Fruit fly (Drosophila melanogaster): Measurements from ENCODE around the gene Gbs-76A.
A peak's percentile ranks its signal among the peaks of the same experiment; 100 is the strongest.

The Gbs-76A gene

dm6 chr3L:19275491-19275890 lies 17.1 kb downstream of the Gbs-76A start, which contains the start of gene CG14086:
Gene CG14086 (plus strand): TSS chr3L:19275791.
- TF ChIP-seq pad (GFP tag; optimal IDR thresholded peaks at IDR 0.05), result no peak
- no peak for TF ChIP-seq CG7045 (GFP tag; optimal IDR thresholded peaks at IDR 0.05)
- TF ChIP-seq CG11617 (GFP tag; optimal IDR thresholded peaks at IDR 0.05), result no peak
- TF ChIP-seq Crg-1 (GFP tag; optimal IDR thresholded peaks at IDR 0.05), result no peak
- TF ChIP-seq cic (GFP tag; optimal IDR thresholded peaks at IDR 0.05), result no peak
- TF ChIP-seq kay (GFP tag; ENCODE audit: borderline replicate concordance), result no peak
- TF ChIP-seq toe (GFP tag; optimal IDR thresholded peaks at IDR 0.05), result no peak
- TF ChIP-seq Clk (GFP tag; optimal IDR thresholded peaks at IDR 0.05), result no peak
- TF ChIP-seq CG1620 (GFP tag; optimal IDR thresholded peaks at IDR 0.05), result no peak
- TF ChIP-seq CG33017 (tag; optimal IDR thresholded peaks at IDR 0.05), result no peak
- TF ChIP-seq bab1 (GFP tag; optimal IDR thresholded peaks at IDR 0.05), result no peak
- TF ChIP-seq ovo (GFP tag; optimal IDR thresholded peaks at IDR 0.05), result no peak
- TF ChIP-seq CG12768 (GFP tag; optimal IDR thresholded peaks at IDR 0.05), result no peak
- TF ChIP-seq Mnt (GFP tag; optimal IDR thresholded peaks at IDR 0.05), result no peak

- TF ChIP-seq CG7045 (GFP tag; optimal IDR thresholded peaks at IDR 0.05) (no peak), CG14711 (tag; optimal IDR thresholded peaks at IDR 0.05) (no peak), Hr96 (GFP tag; optimal IDR thresholded peaks at IDR 0.05) (no peak), Crg-1 (GFP tag; optimal IDR thresholded peaks at IDR 0.05) (no peak), tj (GFP tag; optimal IDR thresholded peaks at IDR 0.05) (no peak), CG11617 (GFP tag; optimal IDR thresholded peaks at IDR 0.05) (no peak)
Measured at dm6 chr3L:19270542-19270941, 22.0 kb downstream of the Gbs-76A start, which contains the start of gene CG14088. Gene CG14088 (minus strand): TSS chr3L:19270642.

dm6 chr3L:19268720-19269401 lies 23.7 kb downstream of the Gbs-76A start, which contains the start of the genes Aldh7A1 and CG14085:
Gene Aldh7A1 (minus strand): TSS chr3L:19268913.
Gene CG14085 (plus strand): TSS chr3L:19269351.
- TF ChIP-seq cnc (optimal IDR thresholded peaks at IDR 0.05) (no peak), CG1620 (GFP tag; optimal IDR thresholded peaks at IDR 0.05) (no peak), Mnt (GFP tag; optimal IDR thresholded peaks at IDR 0.05) (peak; percentile 49), CG5204 (GFP tag; optimal IDR thresholded peaks at IDR 0.05) (peak; percentile 27), Crg-1 (GFP tag; optimal IDR thresholded peaks at IDR 0.05) (peak; percentile 11), CG12768 (GFP tag; optimal IDR thresholded peaks at IDR 0.05) (peak; percentile 69), Clk (GFP tag; optimal IDR thresholded peaks at IDR 0.05) (no peak), CG14711 (tag; optimal IDR thresholded peaks at IDR 0.05) (peak; percentile 10), ovo (GFP tag; optimal IDR thresholded peaks at IDR 0.05) (no peak), CG7045 (GFP tag; optimal IDR thresholded peaks at IDR 0.05) (no peak), kay (GFP tag; ENCODE audit: borderline replicate concordance) (no peak), CG33017 (tag; optimal IDR thresholded peaks at IDR 0.05) (no peak), cic (GFP tag; optimal IDR thresholded peaks at IDR 0.05) (peak; percentile 55), CG7101 (tag; optimal IDR thresholded peaks at IDR 0.05) (peak; percentile 2), bab1 (GFP tag; optimal IDR thresholded peaks at IDR 0.05) (no peak), toe (GFP tag; optimal IDR thresholded peaks at IDR 0.05) (no peak), Hr96 (GFP tag; optimal IDR thresholded peaks at IDR 0.05) (peak; percentile 24), CG11617 (GFP tag; optimal IDR thresholded peaks at IDR 0.05) (no peak), pad (GFP tag; optimal IDR thresholded peaks at IDR 0.05) (peak; percentile 8), tj (GFP tag; optimal IDR thresholded peaks at IDR 0.05) (peak; percentile 48)

dm6 chr3L:19265761-19266160 lies 26.8 kb downstream of the Gbs-76A start, which contains the start of gene CG45081:
Gene CG45081 (plus strand): TSS chr3L:19266061.
- TF ChIP-seq cic (GFP tag; optimal IDR thresholded peaks at IDR 0.05), result peak; percentile 5
- TF ChIP-seq toe (GFP tag; optimal IDR thresholded peaks at IDR 0.05), result no peak
- TF ChIP-seq Hr96 (GFP tag; optimal IDR thresholded peaks at IDR 0.05), result no peak

dm6 chr3L:19264141-19264487 lies 28.5 kb downstream of the Gbs-76A start, which contains the start of gene Max:
Gene Max (minus strand): TSS chr3L:19264184.
- TF ChIP-seq CG14711 (tag; optimal IDR thresholded peaks at IDR 0.05), result peak; percentile 77
- no peak for TF ChIP-seq Clk (GFP tag; optimal IDR thresholded peaks at IDR 0.05)
- peak; percentile 71 for TF ChIP-seq kay (GFP tag; ENCODE audit: borderline replicate concordance)
- no peak for TF ChIP-seq cnc (optimal IDR thresholded peaks at IDR 0.05)
- peak; percentile 77 for TF ChIP-seq CG33017 (tag; optimal IDR thresholded peaks at IDR 0.05)
- TF ChIP-seq CG11617 (GFP tag; optimal IDR thresholded peaks at IDR 0.05), result peak; percentile 77
- TF ChIP-seq Mnt (GFP tag; optimal IDR thresholded peaks at IDR 0.05), result peak; percentile 36
- peak; percentile 46 for TF ChIP-seq tj (GFP tag; optimal IDR thresholded peaks at IDR 0.05)
- peak; percentile 32 for TF ChIP-seq CG1620 (GFP tag; optimal IDR thresholded peaks at IDR 0.05)
- TF ChIP-seq CG5204 (GFP tag; optimal IDR thresholded peaks at IDR 0.05), result no peak
- TF ChIP-seq pad (GFP tag; optimal IDR thresholded peaks at IDR 0.05), result peak; percentile 43
- no peak for TF ChIP-seq ovo (GFP tag; optimal IDR thresholded peaks at IDR 0.05)
- no peak for TF ChIP-seq Hr96 (GFP tag; optimal IDR thresholded peaks at IDR 0.05)
- peak; percentile 8 for TF ChIP-seq Crg-1 (GFP tag; optimal IDR thresholded peaks at IDR 0.05)
- TF ChIP-seq toe (GFP tag; optimal IDR thresholded peaks at IDR 0.05), result no peak
- TF ChIP-seq CG7045 (GFP tag; optimal IDR thresholded peaks at IDR 0.05), result peak; percentile 62
- TF ChIP-seq CG7101 (tag; optimal IDR thresholded peaks at IDR 0.05), result peak; percentile 74
- peak; percentile 73 for TF ChIP-seq CG12768 (GFP tag; optimal IDR thresholded peaks at IDR 0.05)
- peak; percentile 21 for TF ChIP-seq cic (GFP tag; optimal IDR thresholded peaks at IDR 0.05)
- TF ChIP-seq bab1 (GFP tag; optimal IDR thresholded peaks at IDR 0.05), result peak; percentile 77

- TF ChIP-seq Clk (GFP tag; optimal IDR thresholded peaks at IDR 0.05), result no peak
- no peak for TF ChIP-seq toe (GFP tag; optimal IDR thresholded peaks at IDR 0.05)
- no peak for TF ChIP-seq CG5204 (GFP tag; optimal IDR thresholded peaks at IDR 0.05)
- peak; percentile 1 for TF ChIP-seq CG7045 (GFP tag; optimal IDR thresholded peaks at IDR 0.05)
- no peak for TF ChIP-seq kay (GFP tag; ENCODE audit: borderline replicate concordance)
- no peak for TF ChIP-seq Crg-1 (GFP tag; optimal IDR thresholded peaks at IDR 0.05)
- TF ChIP-seq Mnt (GFP tag; optimal IDR thresholded peaks at IDR 0.05), result peak; percentile 92
- no peak for TF ChIP-seq CG1620 (GFP tag; optimal IDR thresholded peaks at IDR 0.05)
Measured at dm6 chr3L:19263480-19264140, 29.0 kb downstream of the Gbs-76A start, which contains the start of the genes CG42374 and Mettl5. Gene CG42374 (plus strand): TSS chr3L:19263766. Gene Mettl5 (plus strand): TSS chr3L:19263766.
